Worm (Caenorhabditis elegans) whole organism, young adult: ENCODE results near the gene clec-148.

Experiments used
- D2030.7 ChIP-seq: fragments of 200-800 bp; sonication (Bioruptor generic); IDR thresholded peaks from 2 replicates; pipeline ENCODE4 v1.3.6; 2022; ENCODE audit warnings: missing genetic modification reagents, missing genetic modification characterization, missing compliant biosample characterization
- F22D6.2 ChIP-seq: sonication (generic microtip); optimal IDR thresholded peaks from 2 replicates; lab custom pipeline; 2016; ENCODE audit warnings: mild to moderate bottlenecking, missing genetic modification characterization, missing compliant biosample characterization
- F52B5.7 ChIP-seq: sonication (generic microtip); optimal IDR thresholded peaks from 2 replicates; lab custom pipeline; 2016; ENCODE audit warnings: mild to moderate bottlenecking, missing genetic modification characterization, missing compliant biosample characterization
- F57C9.4 ChIP-seq: sonication (generic microtip); optimal IDR thresholded peaks from 2 replicates; lab custom pipeline; 2017; ENCODE audit warnings: mild to moderate bottlenecking, missing genetic modification characterization, missing compliant biosample characterization
- T07F8.4 ChIP-seq: sonication (generic microtip); optimal IDR thresholded peaks from 2 replicates; lab custom pipeline; 2016; ENCODE audit warnings: mild to moderate bottlenecking, missing genetic modification characterization, moderate library complexity, missing compliant biosample characterization
- Y67H2A.10 ChIP-seq: fragments of 200-800 bp; sonication (Bioruptor generic); conservative IDR thresholded peaks from 2 replicates; pipeline ENCODE4 v1.3.6; 2022; ENCODE audit warnings: missing genetic modification reagents, missing genetic modification characterization, missing compliant biosample characterization
- ZK185.1 ChIP-seq: sonication (generic microtip); optimal IDR thresholded peaks from 2 replicates; lab custom pipeline; 2016; ENCODE audit warnings: mild to moderate bottlenecking, missing genetic modification characterization, missing compliant biosample characterization; ENCODE audit not compliant: poor library complexity, severe bottlenecking
- attf-3 ChIP-seq: fragments of 200-800 bp; sonication (Bioruptor generic); conservative IDR thresholded peaks from 2 replicates; pipeline ENCODE4 v1.3.6; 2022; ENCODE audit warnings: missing genetic modification reagents, missing genetic modification characterization, missing compliant biosample characterization
- bed-2 ChIP-seq: fragments of 200-800 bp; sonication (Bioruptor generic); IDR thresholded peaks from 2 replicates; pipeline ENCODE4 v1.3.6; 2022; ENCODE audit warnings: missing genetic modification reagents, missing genetic modification characterization, missing compliant biosample characterization
- cebp-1 ChIP-seq, 2 experiments: fragments of 200-800 bp in 1 of 2; sonication (Bioruptor generic) in 1 of 2; sonication (generic microtip) in 1 of 2; IDR thresholded peaks in 1 of 2; optimal IDR thresholded peaks in 1 of 2; 2 replicates each; pipeline versions ENCODE4 v1.3.6 to Lab custom; 2017 to 2022; ENCODE audit warnings: missing compliant biosample characterization in 2 of 2, missing genetic modification characterization in 2 of 2, mild to moderate bottlenecking in 1 of 2, missing genetic modification reagents in 1 of 2, moderate library complexity in 1 of 2
- ceh-58 ChIP-seq: fragments of 200-800 bp; sonication (Bioruptor generic); IDR thresholded peaks from 2 replicates; pipeline ENCODE4 v1.3.6; 2022; ENCODE audit warnings: missing genetic modification characterization, missing compliant biosample characterization
- ceh-91 ChIP-seq: fragments of 200-800 bp; sonication (Bioruptor generic); IDR thresholded peaks from 2 replicates; pipeline ENCODE4 v1.3.6; 2022; ENCODE audit warnings: missing genetic modification reagents, missing genetic modification characterization, missing compliant biosample characterization
- dox-1 ChIP-seq: fragments of 200-800 bp; sonication (Bioruptor generic); IDR thresholded peaks from 2 replicates; pipeline ENCODE4 v1.3.6; 2022; ENCODE audit warnings: missing genetic modification reagents, missing genetic modification characterization, missing compliant biosample characterization
- egrh-3 ChIP-seq: fragments of 200-800 bp; sonication (Bioruptor generic); IDR thresholded peaks from 2 replicates; pipeline ENCODE4 v1.3.6; 2022; ENCODE audit warnings: missing genetic modification reagents, missing genetic modification characterization, missing compliant biosample characterization
- him-1 ChIP-seq: sonication (generic microtip); optimal IDR thresholded peaks from 2 replicates; lab custom pipeline; 2016; ENCODE audit warnings: missing genotype, missing genetic modification reagents, missing genetic modification characterization, missing compliant biosample characterization
- let-607 ChIP-seq, 2 experiments: fragments of 200-800 bp in 1 of 2; sonication (Bioruptor generic) in 1 of 2; sonication (generic microtip) in 1 of 2; optimal IDR thresholded peaks; 2 replicates each; lab custom pipeline; 2016 to 2018; ENCODE audit warnings: mild to moderate bottlenecking in 2 of 2, missing compliant biosample characterization in 2 of 2, missing genetic modification characterization in 2 of 2, moderate library complexity in 2 of 2, missing genotype in 1 of 2
- lin-26 ChIP-seq: fragments of 200-800 bp; sonication (Bioruptor generic); IDR thresholded peaks from 2 replicates; pipeline ENCODE4 v1.3.6; 2022; ENCODE audit warnings: missing genetic modification reagents, missing genetic modification characterization, missing compliant biosample characterization
- lin-40 ChIP-seq: sonication (generic microtip); optimal IDR thresholded peaks from 2 replicates; lab custom pipeline; 2016; ENCODE audit warnings: missing genetic modification characterization, mild to moderate bottlenecking, missing compliant biosample characterization, missing genotype, missing genetic modification reagents
- lsl-1 ChIP-seq: fragments of 200-800 bp; sonication (Bioruptor generic); optimal IDR thresholded peaks from 2 replicates; lab custom pipeline; 2018; ENCODE audit warnings: mild to moderate bottlenecking, missing genetic modification characterization, moderate library complexity, missing compliant biosample characterization
- madf-3 ChIP-seq: fragments of 200-800 bp; sonication (Bioruptor generic); IDR thresholded peaks from 2 replicates; pipeline ENCODE4 v1.3.6; 2022; ENCODE audit warnings: missing genetic modification reagents, missing genetic modification characterization, missing compliant biosample characterization
- mcd-1 ChIP-seq: fragments of 200-800 bp; sonication (Bioruptor generic); IDR thresholded peaks from 2 replicates; pipeline ENCODE4 v1.3.6; 2022; ENCODE audit warnings: missing genetic modification reagents, missing genetic modification characterization, missing compliant biosample characterization
- mel-28 ChIP-seq: sonication (generic microtip); optimal IDR thresholded peaks from 2 replicates; lab custom pipeline; 2016; ENCODE audit warnings: borderline replicate concordance, mild to moderate bottlenecking, missing genetic modification characterization, missing compliant biosample characterization
- mxl-1 ChIP-seq: sonication (generic microtip); optimal IDR thresholded peaks from 2 replicates; lab custom pipeline; 2016; ENCODE audit warnings: missing genetic modification characterization, missing compliant biosample characterization
- nfya-2 ChIP-seq: fragments of 200-800 bp; sonication (Bioruptor generic); IDR thresholded peaks from 2 replicates; pipeline ENCODE4 v1.3.6; 2022; ENCODE audit warnings: missing genetic modification reagents, missing genetic modification characterization, missing compliant biosample characterization
- nfyb-1 ChIP-seq: fragments of 200-800 bp; sonication (Bioruptor generic); IDR thresholded peaks from 2 replicates; pipeline ENCODE4 v1.3.6; 2022; ENCODE audit warnings: missing genetic modification reagents, missing genetic modification characterization, missing compliant biosample characterization
- nhr-27 ChIP-seq: fragments of 200-800 bp; sonication (Bioruptor generic); optimal IDR thresholded peaks from 2 replicates; lab custom pipeline; 2018; ENCODE audit warnings: mild to moderate bottlenecking, missing genetic modification characterization, moderate library complexity, missing compliant biosample characterization
- pbrm-1 ChIP-seq: fragments of 200-800 bp; sonication (Bioruptor generic); IDR thresholded peaks from 2 replicates; pipeline ENCODE4 v1.3.6; 2022; ENCODE audit warnings: missing genetic modification reagents, missing genetic modification characterization, missing compliant biosample characterization
- pha-4 ChIP-seq: fragments of 150-350 bp; sonication (generic microtip); optimal IDR thresholded peaks from 2 replicates; lab custom pipeline; 2014; ENCODE audit warnings: missing biosample characterization, missing genetic modification reagents, missing genetic modification characterization
- rcor-1 ChIP-seq: fragments of 200-800 bp; sonication (Bioruptor generic); IDR thresholded peaks from 2 replicates; pipeline ENCODE4 v1.3.6; 2022; ENCODE audit warnings: missing genetic modification reagents, missing genetic modification characterization, missing compliant biosample characterization
- repo-1 ChIP-seq: sonication (generic microtip); optimal IDR thresholded peaks from 2 replicates; lab custom pipeline; 2017; ENCODE audit warnings: mild to moderate bottlenecking, missing genetic modification characterization, missing compliant biosample characterization
- sdz-38 ChIP-seq: sonication (generic microtip); optimal IDR thresholded peaks from 2 replicates; lab custom pipeline; 2016; ENCODE audit warnings: missing genotype, missing genetic modification characterization, missing compliant biosample characterization
- snpc-4 ChIP-seq, 5 experiments: fragments of 150-350 bp in 1 of 5; sonication (generic microtip) in 4 of 5; optimal IDR thresholded peaks; 2 replicates each; lab custom pipeline; 2014 to 2018; ENCODE audit warnings: missing genetic modification characterization in 5 of 5, missing biosample characterization in 3 of 5, antibody characterized with exemption in 2 of 5, mild to moderate bottlenecking in 2 of 5, missing compliant biosample characterization in 2 of 5, missing genotype in 2 of 5, moderate library complexity in 2 of 5, missing genetic modification reagents in 1 of 5
- unc-130 ChIP-seq: sonication (generic microtip); optimal IDR thresholded peaks from 2 replicates; lab custom pipeline; 2016; ENCODE audit warnings: missing genetic modification reagents, missing genetic modification characterization, missing compliant biosample characterization
- xnd-1 ChIP-seq: sonication (generic microtip); optimal IDR thresholded peaks from 2 replicates; lab custom pipeline; 2016; ENCODE audit warnings: missing genotype, missing genetic modification reagents, missing genetic modification characterization, missing compliant biosample characterization
- zfh-2 ChIP-seq: fragments of 200-800 bp; sonication (Bioruptor generic); conservative IDR thresholded peaks from 2 replicates; pipeline ENCODE4 v1.3.6; 2022; ENCODE audit warnings: missing genetic modification reagents, missing genetic modification characterization, missing compliant biosample characterization
- zim-3 ChIP-seq: sonication (generic microtip); optimal IDR thresholded peaks from 2 replicates; lab custom pipeline; 2017; ENCODE audit warnings: mild to moderate bottlenecking, missing genetic modification characterization, moderate library complexity, missing compliant biosample characterization
- ztf-22 ChIP-seq: fragments of 200-800 bp; sonication (Bioruptor generic); optimal IDR thresholded peaks from 2 replicates; lab custom pipeline; 2018; ENCODE audit warnings: mild to moderate bottlenecking, missing genetic modification characterization, moderate library complexity, missing compliant biosample characterization
- ztf-26 ChIP-seq: sonication (generic microtip); optimal IDR thresholded peaks from 2 replicates; lab custom pipeline; 2017; ENCODE audit warnings: missing genetic modification characterization, missing compliant biosample characterization
- ztf-28 ChIP-seq: fragments of 200-800 bp; sonication (Bioruptor generic); IDR thresholded peaks from 2 replicates; pipeline ENCODE4 v1.3.6; 2022; ENCODE audit warnings: missing genetic modification reagents, missing genetic modification characterization, missing compliant biosample characterization

Gene clec-148

ce11 chrIII:159665-160064, 16.0 kb downstream of the clec-148 start (continued):
- TF ChIP-seq madf-3 (GFP tag; lab: Robert Waterston, UW) (0 out of 2 replicates have a peak, but pooled peaks have one; percentile 0), him-1 (tag; lab: Kevin White, UChicago) (no peak), unc-130 (GFP tag; lab: Kevin White, UChicago) (no peak), D2030.7 (no peak), pbrm-1 (GFP tag; lab: Robert Waterston, UW) (no peak), let-607 (tag; optimal IDR thresholded peaks at IDR 0.05; lab: Kevin White, UChicago) (no peak), F22D6.2 (no peak), mel-28 (no peak)
- TF ChIP-seq, all 124 proteins: peak for 4

ce11 chrIII:159149-159548, 16.5 kb downstream of the clec-148 start:
- TF ChIP-seq sdz-38 (no peak), nfyb-1 (GFP tag; lab: Robert Waterston, UW) (no peak), madf-3 (GFP tag; lab: Robert Waterston, UW) (0 out of 2 replicates have a peak, but pooled peaks have one; percentile 39)

- no peak for TF ChIP-seq ztf-28 (GFP tag; lab: Robert Waterston, UW)
- peak; percentile 60; the same call in 1 of the 2 replicates for TF ChIP-seq zfh-2 (GFP tag; lab: Robert Waterston, UW)
- TF ChIP-seq zim-3 (tag; lab: Kevin White, UChicago), result no peak
- TF ChIP-seq lin-26 (GFP tag; lab: Robert Waterston, UW), result no peak
- TF ChIP-seq cebp-1 (GFP tag; IDR thresholded peaks at IDR 0.05; lab: Robert Waterston, UW), result no peak
- TF ChIP-seq cebp-1 (tag; optimal IDR thresholded peaks at IDR 0.05; lab: Kevin White, UChicago), result no peak
- no peak for TF ChIP-seq mcd-1 (GFP tag; lab: Robert Waterston, UW)
- TF ChIP-seq xnd-1, result no peak
- TF ChIP-seq ZK185.1, result no peak
- peak; percentile 34; the same call in 1 of the 2 replicates for TF ChIP-seq egrh-3 (GFP tag; lab: Robert Waterston, UW)
- no peak for TF ChIP-seq bed-2 (GFP tag; lab: Robert Waterston, UW)
- TF ChIP-seq ztf-22 (GFP tag; lab: Kevin White, UChicago), result no peak
- no peak for TF ChIP-seq attf-3 (GFP tag; lab: Robert Waterston, UW)
- TF ChIP-seq nhr-27, result no peak
- no peak for TF ChIP-seq mxl-1 (tag; lab: Kevin White, UChicago)
- 0 out of 2 replicates have a peak, but pooled peaks have one; percentile 33 for TF ChIP-seq nfya-2 (GFP tag; lab: Robert Waterston, UW)
- no peak for TF ChIP-seq rcor-1 (GFP tag; lab: Robert Waterston, UW)
- TF ChIP-seq F57C9.4, result no peak
- TF ChIP-seq, all 124 proteins: peak for 3
These were observed 17.7 kb downstream of the clec-148 start for ce11 chrIII:157980-158379.

- TF ChIP-seq repo-1 (no peak), madf-3 (GFP tag; lab: Robert Waterston, UW) (no peak), T07F8.4 (tag; lab: Kevin White, UChicago) (no peak), snpc-4 (GFP tag; optimal IDR thresholded peaks at IDR 0.05; lab: Kevin White, UChicago) (no peak), snpc-4 (tag; optimal IDR thresholded peaks at IDR 0.05; lab: Kevin White, UChicago) (no peak), lin-26 (GFP tag; lab: Robert Waterston, UW) (no peak), him-1 (tag; lab: Kevin White, UChicago) (no peak), lsl-1 (GFP tag; lab: Kevin White, UChicago) (no peak), unc-130 (GFP tag; lab: Kevin White, UChicago) (no peak), pha-4 (no peak), ceh-91 (GFP tag; lab: Robert Waterston, UW) (no peak), ZK185.1 (no peak), lin-40 (tag; lab: Kevin White, UChicago) (no peak), F52B5.7 (tag; lab: Kevin White, UChicago) (no peak), ztf-26 (no peak), ceh-58 (GFP tag; lab: Robert Waterston, UW) (no peak), egrh-3 (GFP tag; lab: Robert Waterston, UW) (no peak), Y67H2A.10 (no peak), dox-1 (GFP tag; lab: Robert Waterston, UW) (no peak)
These were observed 19.0 kb downstream of the clec-148 start, which contains the start of the genes zig-13 and ver-1 for ce11 chrIII:156645-157044. Gene zig-13, minus strand, starts transcription at chrIII:156745. Gene ver-1, plus strand, starts transcription at chrIII:156824.
